Fruit fly (Drosophila melanogaster): Measurements from ENCODE around the gene futsch.

DNA sequence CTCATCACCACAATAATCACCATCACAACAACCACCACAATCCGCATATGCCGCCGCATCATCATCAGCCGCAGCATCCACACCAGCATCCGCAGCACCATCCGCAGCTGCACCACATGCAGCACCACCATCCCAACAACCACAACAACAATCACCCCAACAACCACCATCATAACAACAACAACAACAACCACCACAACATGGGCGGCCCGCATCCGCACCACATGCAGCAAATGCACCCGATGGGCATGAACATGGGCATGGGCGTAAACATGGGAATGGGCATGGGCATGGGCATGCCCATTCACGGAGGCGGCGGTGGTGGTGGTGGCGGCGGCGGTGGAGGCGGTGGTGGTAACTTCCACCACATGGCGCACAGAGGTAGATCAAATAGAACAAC, 36.2 kb upstream of the futsch start:
- TF ChIP-seq inv (GFP tag; IDR thresholded peaks at IDR 0.05; ENCODE audit: partially characterized antibody) (no peak), oc (tag; optimal IDR thresholded peaks at IDR 0.05) (no peak)

Data from whole organism, embryonic.